Worm (Caenorhabditis elegans) whole organism, young adult: ENCODE results near the gene gid-7.

Experiments used
- egrh-3 ChIP-seq: fragments of 200-800 bp; sonication (Bioruptor generic); IDR thresholded peaks from 2 replicates; pipeline ENCODE4 v1.3.6; 2022; ENCODE audit warnings: missing genetic modification reagents, missing genetic modification characterization, missing compliant biosample characterization
- let-607 ChIP-seq, 2 experiments: fragments of 200-800 bp in 1 of 2; sonication (Bioruptor generic) in 1 of 2; sonication (generic microtip) in 1 of 2; optimal IDR thresholded peaks; 2 replicates each; lab custom pipeline; 2016 to 2018; ENCODE audit warnings: mild to moderate bottlenecking in 2 of 2, missing compliant biosample characterization in 2 of 2, missing genetic modification characterization in 2 of 2, moderate library complexity in 2 of 2, missing genotype in 1 of 2
- lin-26 ChIP-seq: fragments of 200-800 bp; sonication (Bioruptor generic); IDR thresholded peaks from 2 replicates; pipeline ENCODE4 v1.3.6; 2022; ENCODE audit warnings: missing genetic modification reagents, missing genetic modification characterization, missing compliant biosample characterization

- TF ChIP-seq egrh-3 = no peak
- no peak for TF ChIP-seq let-607 (tag; optimal IDR thresholded peaks at IDR 0.05; lab: Kevin White, UChicago)
- no peak for TF ChIP-seq lin-26
Observed at ce11 chrV:3714750-3715149, 42.1 kb downstream of the gid-7 start.
